Worm (Caenorhabditis elegans) whole organism, midembryonic: ENCODE results near the gene F29A7.4.

ENCODE experiments used
- klf-2 ChIP-seq: fragments of 200-800 bp; sonication (Bioruptor generic); conservative IDR thresholded peaks from 2 replicates; pipeline ENCODE4 v1.3.6; 2022; ENCODE audit warnings: missing genetic modification reagents, missing genetic modification characterization, missing compliant biosample characterization
- ztf-29 ChIP-seq: fragments of 200-800 bp; sonication (Bioruptor generic); IDR thresholded peaks from 2 replicates; pipeline ENCODE4 v1.3.6; 2022; ENCODE audit warnings: missing genetic modification reagents, missing genetic modification characterization, missing compliant biosample characterization

- no peak for TF ChIP-seq klf-2
- no peak for TF ChIP-seq ztf-29 (GFP tag; lab: Robert Waterston, UW)
Observed at ce11 chrII:2791693-2792092, 41.9 kb downstream of the F29A7.4 start.
